Worm (Caenorhabditis elegans) whole organism, young adult: ENCODE measurements around the gene brc-2.

Source experiments
- C17E4.6 ChIP-seq: fragments of 200-800 bp; sonication (Bioruptor generic); IDR thresholded peaks from 2 replicates; pipeline ENCODE4 v1.3.6; 2022; ENCODE audit warnings: missing genetic modification reagents, missing genetic modification characterization, missing compliant biosample characterization
- F10E7.11 ChIP-seq: sonication (generic microtip); optimal IDR thresholded peaks from 2 replicates; lab custom pipeline; 2017; ENCODE audit warnings: mild to moderate bottlenecking, missing genetic modification characterization, moderate library complexity, missing compliant biosample characterization
- F23B12.7 ChIP-seq: sonication (generic microtip); optimal IDR thresholded peaks from 2 replicates; lab custom pipeline; 2017; ENCODE audit warnings: missing genetic modification characterization, mild to moderate bottlenecking, missing compliant biosample characterization, antibody characterized with exemption, moderate library complexity; ENCODE audit not compliant: insufficient read depth
- F33H1.4 ChIP-seq: fragments of 200-800 bp; sonication (Bioruptor generic); IDR thresholded peaks from 2 replicates; pipeline ENCODE4 v1.3.6; 2022; ENCODE audit warnings: missing genetic modification reagents, missing genetic modification characterization, missing compliant biosample characterization
- F37B4.10 ChIP-seq: fragments of 200-800 bp; sonication (Bioruptor generic); IDR thresholded peaks from 2 replicates; pipeline ENCODE4 v1.3.6; 2022; ENCODE audit warnings: missing genetic modification characterization, missing compliant biosample characterization
- F49E8.2 ChIP-seq: sonication (generic microtip); optimal IDR thresholded peaks from 3 replicates; lab custom pipeline; 2017; ENCODE audit warnings: missing genetic modification characterization, mild to moderate bottlenecking, missing compliant biosample characterization, antibody characterized with exemption, moderate library complexity; ENCODE audit not compliant: insufficient read depth
- F55B11.4 ChIP-seq: sonication (generic microtip); optimal IDR thresholded peaks from 2 replicates; lab custom pipeline; 2016; ENCODE audit warnings: missing compliant biosample characterization, missing genetic modification characterization, borderline replicate concordance; ENCODE audit not compliant: insufficient read depth
- Y53F4B.3 ChIP-seq: fragments of 200-800 bp; sonication (Bioruptor generic); IDR thresholded peaks from 2 replicates; pipeline ENCODE4 v1.3.6; 2022; ENCODE audit warnings: missing genetic modification reagents, missing genetic modification characterization, missing compliant biosample characterization
- Y53G8AR.9 ChIP-seq: fragments of 200-800 bp; sonication (Bioruptor generic); conservative IDR thresholded peaks from 2 replicates; pipeline ENCODE4 v1.3.6; 2022; ENCODE audit warnings: missing genetic modification reagents, missing genetic modification characterization, missing compliant biosample characterization
- Y79H2A.3 ChIP-seq: fragments of 200-800 bp; sonication (Bioruptor generic); conservative IDR thresholded peaks from 2 replicates; pipeline ENCODE4 v1.3.6; 2022; ENCODE audit warnings: missing genetic modification reagents, missing genetic modification characterization, missing compliant biosample characterization
- ZK185.1 ChIP-seq: sonication (generic microtip); optimal IDR thresholded peaks from 2 replicates; lab custom pipeline; 2016; ENCODE audit warnings: mild to moderate bottlenecking, missing genetic modification characterization, missing compliant biosample characterization; ENCODE audit not compliant: poor library complexity, severe bottlenecking
- akir-1 ChIP-seq: fragments of 200-800 bp; sonication (Bioruptor generic); optimal IDR thresholded peaks from 2 replicates; lab custom pipeline; 2018; ENCODE audit warnings: mild to moderate bottlenecking, missing genetic modification characterization, moderate library complexity, missing compliant biosample characterization
- aptf-3 ChIP-seq: fragments of 200-800 bp; sonication (Bioruptor generic); IDR thresholded peaks from 2 replicates; pipeline ENCODE4 v1.3.6; 2022; ENCODE audit warnings: missing genetic modification characterization, missing compliant biosample characterization
- atf-7 ChIP-seq: sonication (generic microtip); optimal IDR thresholded peaks from 2 replicates; lab custom pipeline; 2017; ENCODE audit warnings: mild to moderate bottlenecking, missing genetic modification characterization, missing compliant biosample characterization
- athp-1 ChIP-seq: sonication (generic microtip); optimal IDR thresholded peaks from 2 replicates; lab custom pipeline; 2017; ENCODE audit warnings: mild to moderate bottlenecking, missing genetic modification characterization, missing compliant biosample characterization
- attf-6 ChIP-seq: fragments of 200-800 bp; sonication (Bioruptor generic); IDR thresholded peaks from 2 replicates; pipeline ENCODE4 v1.3.6; 2022; ENCODE audit warnings: missing genetic modification reagents, missing genetic modification characterization, missing compliant biosample characterization
- cebp-2 ChIP-seq: fragments of 200-800 bp; sonication (Bioruptor generic); IDR thresholded peaks from 2 replicates; pipeline ENCODE4 v1.3.6; 2022; ENCODE audit warnings: missing genetic modification characterization, missing compliant biosample characterization
- ceh-100 ChIP-seq: fragments of 200-800 bp; sonication (Bioruptor generic); IDR thresholded peaks from 2 replicates; pipeline ENCODE4 v1.3.6; 2022; ENCODE audit warnings: missing genetic modification reagents, missing genetic modification characterization, missing compliant biosample characterization
- ceh-91 ChIP-seq: fragments of 200-800 bp; sonication (Bioruptor generic); IDR thresholded peaks from 2 replicates; pipeline ENCODE4 v1.3.6; 2022; ENCODE audit warnings: missing genetic modification reagents, missing genetic modification characterization, missing compliant biosample characterization
- chd-7 ChIP-seq: sonication (generic microtip); optimal IDR thresholded peaks from 2 replicates; lab custom pipeline; 2016; ENCODE audit warnings: mild to moderate bottlenecking, missing genetic modification characterization, moderate library complexity, missing compliant biosample characterization
- die-1 ChIP-seq: sonication (generic microtip); optimal IDR thresholded peaks from 2 replicates; lab custom pipeline; 2016; ENCODE audit warnings: missing genotype, mild to moderate bottlenecking, missing genetic modification characterization, missing compliant biosample characterization
- dox-1 ChIP-seq: fragments of 200-800 bp; sonication (Bioruptor generic); IDR thresholded peaks from 2 replicates; pipeline ENCODE4 v1.3.6; 2022; ENCODE audit warnings: missing genetic modification reagents, missing genetic modification characterization, missing compliant biosample characterization
- dpl-1 ChIP-seq: fragments of 150-350 bp; optimal IDR thresholded peaks from 2 replicates; lab custom pipeline; 2014; ENCODE audit warnings: missing biosample characterization, missing genetic modification reagents, missing genetic modification characterization
- efl-1 ChIP-seq: fragments of 150-350 bp; optimal IDR thresholded peaks from 2 replicates; lab custom pipeline; 2014; ENCODE audit warnings: missing biosample characterization, missing genetic modification reagents, missing genetic modification characterization
- egl-18 ChIP-seq: fragments of 200-800 bp; sonication (Bioruptor generic); IDR thresholded peaks from 2 replicates; pipeline ENCODE4 v1.3.6; 2022; ENCODE audit warnings: missing genetic modification reagents, missing genetic modification characterization, missing compliant biosample characterization
- egrh-3 ChIP-seq: fragments of 200-800 bp; sonication (Bioruptor generic); IDR thresholded peaks from 2 replicates; pipeline ENCODE4 v1.3.6; 2022; ENCODE audit warnings: missing genetic modification reagents, missing genetic modification characterization, missing compliant biosample characterization
- hmg-20 ChIP-seq: fragments of 200-800 bp; sonication (Bioruptor generic); IDR thresholded peaks from 2 replicates; pipeline ENCODE4 v1.3.6; 2022; ENCODE audit warnings: missing genetic modification reagents, missing genetic modification characterization, missing compliant biosample characterization
- hrde-1 ChIP-seq: sonication (generic microtip); optimal IDR thresholded peaks from 2 replicates; lab custom pipeline; 2016; ENCODE audit warnings: missing genetic modification characterization, mild to moderate bottlenecking, missing compliant biosample characterization, moderate library complexity, missing genotype, missing genetic modification reagents, borderline replicate concordance
- lag-1 ChIP-seq: fragments of 200-800 bp; sonication (Bioruptor generic); IDR thresholded peaks from 2 replicates; pipeline ENCODE4 v1.3.6; 2022; ENCODE audit warnings: missing genetic modification reagents, missing genetic modification characterization, missing compliant biosample characterization
- let-607 ChIP-seq, 2 experiments: fragments of 200-800 bp in 1 of 2; sonication (Bioruptor generic) in 1 of 2; sonication (generic microtip) in 1 of 2; optimal IDR thresholded peaks; 2 replicates each; lab custom pipeline; 2016 to 2018; ENCODE audit warnings: mild to moderate bottlenecking in 2 of 2, missing compliant biosample characterization in 2 of 2, missing genetic modification characterization in 2 of 2, moderate library complexity in 2 of 2, missing genotype in 1 of 2
- lin-26 ChIP-seq: fragments of 200-800 bp; sonication (Bioruptor generic); IDR thresholded peaks from 2 replicates; pipeline ENCODE4 v1.3.6; 2022; ENCODE audit warnings: missing genetic modification reagents, missing genetic modification characterization, missing compliant biosample characterization
- lsy-27 ChIP-seq: sonication (generic microtip); optimal IDR thresholded peaks from 2 replicates; lab custom pipeline; 2017; ENCODE audit warnings: missing genetic modification characterization, mild to moderate bottlenecking, missing compliant biosample characterization, antibody characterized with exemption, missing genotype, borderline replicate concordance; ENCODE audit not compliant: insufficient read depth
- madf-10 ChIP-seq: sonication (generic microtip); optimal IDR thresholded peaks from 2 replicates; lab custom pipeline; 2016; ENCODE audit warnings: mild to moderate bottlenecking, missing genetic modification characterization, missing compliant biosample characterization
- madf-6 ChIP-seq: fragments of 200-800 bp; sonication (Bioruptor generic); IDR thresholded peaks from 2 replicates; pipeline ENCODE4 v1.3.6; 2022; ENCODE audit warnings: missing genetic modification reagents, missing genetic modification characterization, missing compliant biosample characterization
- mcd-1 ChIP-seq: fragments of 200-800 bp; sonication (Bioruptor generic); IDR thresholded peaks from 2 replicates; pipeline ENCODE4 v1.3.6; 2022; ENCODE audit warnings: missing genetic modification reagents, missing genetic modification characterization, missing compliant biosample characterization
- nfya-1 ChIP-seq: sonication (generic microtip); optimal IDR thresholded peaks from 2 replicates; lab custom pipeline; 2017; ENCODE audit warnings: antibody characterized with exemption, missing compliant biosample characterization, missing genetic modification characterization, borderline replicate concordance; ENCODE audit not compliant: insufficient read depth
- nhr-120 ChIP-seq: fragments of 200-800 bp; sonication (Bioruptor generic); IDR thresholded peaks from 2 replicates; pipeline ENCODE4 v1.3.6; 2022; ENCODE audit warnings: missing genetic modification characterization, missing compliant biosample characterization
- nhr-90 ChIP-seq: sonication (generic microtip); optimal IDR thresholded peaks from 2 replicates; lab custom pipeline; 2016; ENCODE audit warnings: missing genotype, mild to moderate bottlenecking, missing genetic modification characterization, missing compliant biosample characterization
- rcor-1 ChIP-seq: fragments of 200-800 bp; sonication (Bioruptor generic); IDR thresholded peaks from 2 replicates; pipeline ENCODE4 v1.3.6; 2022; ENCODE audit warnings: missing genetic modification reagents, missing genetic modification characterization, missing compliant biosample characterization
- sdz-38 ChIP-seq: sonication (generic microtip); optimal IDR thresholded peaks from 2 replicates; lab custom pipeline; 2016; ENCODE audit warnings: missing genotype, missing genetic modification characterization, missing compliant biosample characterization
- snpc-1.1 ChIP-seq: sonication (generic microtip); optimal IDR thresholded peaks from 2 replicates; lab custom pipeline; 2017; ENCODE audit warnings: missing genetic modification characterization, mild to moderate bottlenecking, missing compliant biosample characterization, antibody characterized with exemption, moderate library complexity, missing genotype, missing genetic modification reagents; ENCODE audit not compliant: insufficient read depth
- snpc-1.3 ChIP-seq: sonication (generic microtip); optimal IDR thresholded peaks from 2 replicates; lab custom pipeline; 2017; ENCODE audit warnings: missing genetic modification characterization, mild to moderate bottlenecking, missing compliant biosample characterization, antibody characterized with exemption, moderate library complexity, missing genotype, missing genetic modification reagents; ENCODE audit not compliant: insufficient read depth
- tbp1 ChIP-seq: fragments of 200-800 bp; sonication (Bioruptor generic); optimal IDR thresholded peaks from 2 replicates; lab custom pipeline; 2018; ENCODE audit warnings: mild to moderate bottlenecking, missing genetic modification characterization, missing compliant biosample characterization
- xnd-1 ChIP-seq: sonication (generic microtip); optimal IDR thresholded peaks from 2 replicates; lab custom pipeline; 2016; ENCODE audit warnings: missing genotype, missing genetic modification reagents, missing genetic modification characterization, missing compliant biosample characterization
- zfh-2 ChIP-seq: fragments of 200-800 bp; sonication (Bioruptor generic); conservative IDR thresholded peaks from 2 replicates; pipeline ENCODE4 v1.3.6; 2022; ENCODE audit warnings: missing genetic modification reagents, missing genetic modification characterization, missing compliant biosample characterization
- ztf-6 ChIP-seq: fragments of 200-800 bp; sonication (Bioruptor generic); IDR thresholded peaks from 2 replicates; pipeline ENCODE4 v1.3.6; 2022; ENCODE audit warnings: missing genetic modification reagents, missing genetic modification characterization, missing compliant biosample characterization

brc-2 gene

DNA sequence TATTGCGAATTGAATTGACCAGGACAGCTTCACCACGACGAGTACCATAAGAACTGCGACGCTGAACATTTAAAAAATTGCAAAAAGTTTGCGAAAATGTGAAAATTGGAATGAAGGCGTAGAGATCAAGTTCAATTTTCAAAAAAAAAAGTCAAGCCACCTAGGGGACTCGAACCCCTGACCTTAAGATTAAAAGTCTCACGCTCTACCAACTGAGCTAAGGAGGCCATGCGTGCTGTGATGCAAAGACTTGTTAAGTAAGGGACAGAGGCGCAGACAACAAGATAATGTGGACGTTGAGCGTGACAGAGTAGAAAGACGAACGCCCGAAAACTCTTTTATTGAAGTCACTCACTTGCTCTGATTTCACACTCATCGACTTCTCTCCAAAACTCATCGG, 15.3 kb downstream of the brc-2 start (continued):
- TF ChIP-seq F49E8.2 (tag; lab: Kevin White, UChicago), result peak; percentile 76
- 0 out of 2 replicates have a peak, but pooled peaks have one; percentile 40 for TF ChIP-seq nhr-120
- TF ChIP-seq lag-1 (GFP tag; lab: Robert Waterston, UW), result 0 out of 2 replicates have a peak, but pooled peaks have one; percentile 62
- TF ChIP-seq zfh-2 (GFP tag; lab: Robert Waterston, UW), result no peak
- no peak for TF ChIP-seq F10E7.11 (tag; lab: Kevin White, UChicago)
- TF ChIP-seq chd-7 (tag; lab: Kevin White, UChicago), result peak; percentile 58
- peak; percentile 70; the same call in 1 of the 2 replicates for TF ChIP-seq hmg-20 (GFP tag; lab: Robert Waterston, UW)
- TF ChIP-seq C17E4.6 (GFP tag; lab: Robert Waterston, UW), result no peak
- TF ChIP-seq cebp-2 (GFP tag; lab: Robert Waterston, UW), result no peak
- TF ChIP-seq nhr-90, result peak; percentile 86
- peak; percentile 37; the same call in 1 of the 2 replicates for TF ChIP-seq F33H1.4 (GFP tag; lab: Robert Waterston, UW)
- TF ChIP-seq F23B12.7 (tag; lab: Kevin White, UChicago), result peak; percentile 92
- peak; percentile 57 for TF ChIP-seq madf-10 (tag; lab: Kevin White, UChicago)
- TF ChIP-seq Y53G8AR.9 (GFP tag; lab: Robert Waterston, UW), result peak; percentile 62; the same call in 1 of the 2 replicates
- TF ChIP-seq ceh-100 (GFP tag; lab: Robert Waterston, UW), result 0 out of 2 replicates have a peak, but pooled peaks have one; percentile 56
- TF ChIP-seq F37B4.10 (GFP tag; lab: Robert Waterston, UW), result 0 out of 2 replicates have a peak, but pooled peaks have one; percentile 62
- no peak for TF ChIP-seq aptf-3
- peak; percentile 40 for TF ChIP-seq snpc-1.1
- TF ChIP-seq ZK185.1 (tag; lab: Kevin White, UChicago), result peak; percentile 75
- no peak for TF ChIP-seq atf-7
- TF ChIP-seq mcd-1 (GFP tag; lab: Robert Waterston, UW), result no peak; the same call in 1 of the 2 replicates
- no peak for TF ChIP-seq sdz-38
- TF ChIP-seq attf-6 (GFP tag; lab: Robert Waterston, UW), result no peak
- TF ChIP-seq egrh-3 (GFP tag; lab: Robert Waterston, UW), result peak; percentile 32; the same call in 1 of the 2 replicates
- TF ChIP-seq die-1, result peak; percentile 93
- TF ChIP-seq snpc-1.3 (tag; lab: Kevin White, UChicago), result peak; percentile 54
- TF ChIP-seq lin-26, result peak; percentile 96
- no peak for TF ChIP-seq madf-6
- no peak for TF ChIP-seq dpl-1 (GFP tag; lab: Kevin White, UChicago)
- TF ChIP-seq Y53F4B.3 (GFP tag; lab: Robert Waterston, UW), result peak; percentile 83; the same call in 1 of the 2 replicates
- no peak for TF ChIP-seq nfya-1 (tag; lab: Kevin White, UChicago)
- TF ChIP-seq efl-1 (GFP tag; lab: Kevin White, UChicago), result peak; percentile 30
- TF ChIP-seq dox-1, result no peak; the same call in 1 of the 2 replicates
- peak; percentile 6 to 38 for TF ChIP-seq let-607 (tag; optimal IDR thresholded peaks at IDR 0.05; lab: Kevin White, UChicago)
- peak; percentile 63 for TF ChIP-seq athp-1 (tag; lab: Kevin White, UChicago)
- TF ChIP-seq xnd-1 (tag; lab: Kevin White, UChicago), result no peak
- TF ChIP-seq hrde-1, result peak; percentile 85
- peak; percentile 6 for TF ChIP-seq akir-1 (GFP tag; lab: Kevin White, UChicago)
- TF ChIP-seq Y79H2A.3, result peak; percentile 72; the same call in 1 of the 2 replicates
- no peak for TF ChIP-seq egl-18 (GFP tag; lab: Robert Waterston, UW)
- TF ChIP-seq F55B11.4, result no peak
- TF ChIP-seq ztf-6, result no peak
- TF ChIP-seq tbp1 (GFP tag; lab: Kevin White, UChicago), result peak; percentile 99
- TF ChIP-seq ceh-91 (GFP tag; lab: Robert Waterston, UW), result no peak
- TF ChIP-seq rcor-1 (GFP tag; lab: Robert Waterston, UW), result peak; percentile 76
- peak; percentile 64 for TF ChIP-seq lsy-27 (tag; lab: Kevin White, UChicago)
